Worm (Caenorhabditis elegans) whole organism, dauer: ENCODE results near the gene Y82E9BR.18.

ENCODE experiments used
- unc-62 ChIP-seq: sonication (generic microtip); optimal IDR thresholded peaks from 2 replicates; lab custom pipeline; 2017; ENCODE audit warnings: missing biosample characterization, missing genetic modification reagents, missing genetic modification characterization

The Y82E9BR.18 gene

DNA sequence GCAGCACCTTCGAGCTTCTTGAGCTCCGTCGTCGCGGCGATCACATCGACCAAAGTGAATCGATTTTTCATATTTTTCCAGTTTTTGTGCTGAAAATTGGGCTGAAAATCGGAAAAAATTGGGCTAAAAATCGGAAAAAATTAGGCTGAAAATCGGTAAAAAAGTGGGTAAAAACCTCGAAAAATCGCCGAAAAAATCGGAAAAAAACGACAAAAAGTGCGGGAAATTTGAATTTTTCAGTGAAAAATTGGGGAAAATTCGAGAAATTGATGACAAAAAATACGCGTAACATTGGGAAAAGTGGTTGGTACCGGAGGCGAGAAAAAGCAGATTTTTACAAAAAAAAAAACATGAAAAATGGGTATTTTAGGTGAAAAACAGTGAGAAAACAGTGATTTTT is at the start of gene Y82E9BR.18:
Y82E9BR.18 (minus strand) TSS at position 101 of the 400 bp plus-strand sequence.
- TF ChIP-seq unc-62 (GFP tag; lab: Kevin White, UChicago), result no peak

DNA sequence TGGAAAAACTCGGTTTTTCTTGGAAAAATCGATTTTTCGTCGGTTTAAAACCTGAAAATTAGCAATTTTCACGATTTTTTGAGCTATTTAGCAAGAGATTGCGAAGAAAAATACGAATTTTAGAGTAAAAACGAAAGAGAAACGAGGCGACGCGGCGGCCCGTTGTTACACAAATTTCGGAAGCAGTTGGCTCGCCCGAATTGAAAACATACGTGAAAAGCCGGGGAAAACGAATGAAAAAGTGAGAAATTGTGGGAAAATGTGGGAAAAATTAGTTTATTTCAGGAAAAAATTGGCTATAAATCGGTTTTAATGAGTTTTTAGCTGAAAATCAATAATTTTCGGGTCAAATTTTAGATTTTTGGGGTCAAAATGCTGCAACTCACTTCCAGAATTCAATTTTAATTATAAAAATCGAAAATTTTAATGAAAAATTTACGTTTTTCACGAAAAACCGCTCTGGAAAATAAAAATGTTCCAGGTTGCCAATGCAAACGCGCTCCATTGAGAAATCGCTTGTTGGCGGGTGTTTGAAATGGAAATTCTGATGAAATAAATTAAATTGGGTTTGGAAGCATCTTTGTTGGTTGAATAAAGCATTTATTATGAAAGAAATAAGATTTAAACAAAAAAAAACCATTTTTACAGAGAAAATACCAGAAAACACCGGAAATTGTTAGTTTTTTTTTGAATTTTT is 49.6 kb upstream of the Y82E9BR.18 start, which contains the start of gene snf-6:
snf-6 (minus strand) TSS at position 51 of the 697 bp plus-strand sequence.
- TF ChIP-seq unc-62 (GFP tag; lab: Kevin White, UChicago), result no peak

- TF ChIP-seq unc-62 (GFP tag; lab: Kevin White, UChicago), result no peak
Observed at ce11 chrIII:1528423-1528822, 45.1 kb upstream of the Y82E9BR.18 start.

ce11 chrIII:1519906-1520305 is 36.6 kb upstream of the Y82E9BR.18 start:
- TF ChIP-seq unc-62 (GFP tag; lab: Kevin White, UChicago), result no peak

DNA sequence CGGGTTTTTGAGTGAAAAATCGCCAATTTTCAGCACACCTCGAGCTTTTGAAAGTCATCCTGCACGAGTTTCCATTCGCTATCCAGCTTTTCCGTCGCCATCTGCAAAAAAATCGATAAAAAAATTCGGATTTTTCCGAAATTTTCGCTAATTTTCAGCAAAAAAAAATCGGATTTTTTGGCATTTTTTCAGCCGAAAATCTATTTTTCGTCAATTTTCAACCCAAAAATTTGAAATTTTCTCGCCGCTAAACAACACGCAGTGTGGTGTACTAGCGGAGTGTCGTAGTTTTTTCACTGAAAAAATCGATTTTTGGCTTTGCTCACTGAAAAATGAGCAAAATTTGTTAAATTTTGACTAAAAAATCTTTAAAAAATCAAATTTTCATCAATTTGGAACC is 34.6 kb upstream of the Y82E9BR.18 start, which contains the start of gene tmem-120:
tmem-120 (minus strand) TSS at position 101 of the 400 bp plus-strand sequence.
- no peak for TF ChIP-seq unc-62 (GFP tag; lab: Kevin White, UChicago)

DNA sequence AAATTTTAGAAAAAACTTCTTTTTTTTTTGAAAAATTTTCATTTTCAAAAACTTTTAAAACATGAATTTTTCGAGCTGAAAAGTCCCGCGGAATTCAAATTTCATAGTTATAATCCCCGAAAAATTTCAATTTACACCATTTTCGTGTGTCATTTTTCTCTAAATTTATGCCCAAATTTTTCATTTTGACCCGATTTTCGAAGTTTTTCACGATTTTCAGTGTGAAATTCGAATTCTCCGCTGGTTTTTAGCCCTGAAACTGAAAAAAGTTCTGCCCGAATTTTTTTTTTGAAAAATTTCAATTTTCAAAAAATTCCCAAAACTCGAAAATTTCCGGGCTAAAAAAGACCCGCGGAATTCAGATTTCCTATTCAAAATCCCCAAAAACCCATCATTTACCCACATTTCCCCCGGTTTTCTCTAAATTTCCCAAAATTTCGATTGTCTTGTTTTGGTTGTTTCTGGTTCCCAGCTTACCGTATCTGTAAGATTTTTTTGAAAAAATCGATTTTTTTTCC is 25.5 kb upstream of the Y82E9BR.18 start:
- no peak for TF ChIP-seq unc-62 (GFP tag; lab: Kevin White, UChicago)

- no peak for TF ChIP-seq unc-62 (GFP tag; lab: Kevin White, UChicago)
Observed at ce11 chrIII:1508244-1508643, 24.9 kb upstream of the Y82E9BR.18 start.

- no peak for TF ChIP-seq unc-62 (GFP tag; lab: Kevin White, UChicago)
Observed at ce11 chrIII:1495863-1496445, 12.6 kb upstream of the Y82E9BR.18 start, which contains the start of the genes ave-1 and M01G5.1. ave-1 (minus strand) TSS chrIII:1495975. M01G5.1 (plus strand) TSS chrIII:1496401.

DNA sequence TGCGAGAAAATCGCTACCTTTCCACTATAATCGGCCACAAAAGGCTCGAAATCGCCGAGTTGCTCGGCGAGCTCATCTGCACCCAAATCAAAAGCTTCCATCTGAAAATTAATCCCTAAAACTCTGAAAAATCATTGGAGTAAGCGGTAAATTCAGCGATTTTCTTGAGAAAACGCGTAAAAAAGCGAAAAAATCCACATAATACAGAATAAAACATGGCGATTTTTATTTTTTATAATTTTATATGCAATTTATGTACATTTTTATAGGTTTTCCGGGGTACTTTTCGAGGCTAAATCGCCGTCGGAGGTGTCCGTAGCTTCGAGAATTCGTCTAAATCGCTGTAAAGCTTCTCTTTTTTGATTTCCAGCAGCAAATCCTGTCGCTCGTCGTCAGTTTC is 11.9 kb upstream of the Y82E9BR.18 start, which contains the start of gene Y82E9BR.19:
Y82E9BR.19 (minus strand) TSS at position 101 of the 400 bp plus-strand sequence.
- TF ChIP-seq unc-62 (GFP tag; lab: Kevin White, UChicago), result no peak

DNA sequence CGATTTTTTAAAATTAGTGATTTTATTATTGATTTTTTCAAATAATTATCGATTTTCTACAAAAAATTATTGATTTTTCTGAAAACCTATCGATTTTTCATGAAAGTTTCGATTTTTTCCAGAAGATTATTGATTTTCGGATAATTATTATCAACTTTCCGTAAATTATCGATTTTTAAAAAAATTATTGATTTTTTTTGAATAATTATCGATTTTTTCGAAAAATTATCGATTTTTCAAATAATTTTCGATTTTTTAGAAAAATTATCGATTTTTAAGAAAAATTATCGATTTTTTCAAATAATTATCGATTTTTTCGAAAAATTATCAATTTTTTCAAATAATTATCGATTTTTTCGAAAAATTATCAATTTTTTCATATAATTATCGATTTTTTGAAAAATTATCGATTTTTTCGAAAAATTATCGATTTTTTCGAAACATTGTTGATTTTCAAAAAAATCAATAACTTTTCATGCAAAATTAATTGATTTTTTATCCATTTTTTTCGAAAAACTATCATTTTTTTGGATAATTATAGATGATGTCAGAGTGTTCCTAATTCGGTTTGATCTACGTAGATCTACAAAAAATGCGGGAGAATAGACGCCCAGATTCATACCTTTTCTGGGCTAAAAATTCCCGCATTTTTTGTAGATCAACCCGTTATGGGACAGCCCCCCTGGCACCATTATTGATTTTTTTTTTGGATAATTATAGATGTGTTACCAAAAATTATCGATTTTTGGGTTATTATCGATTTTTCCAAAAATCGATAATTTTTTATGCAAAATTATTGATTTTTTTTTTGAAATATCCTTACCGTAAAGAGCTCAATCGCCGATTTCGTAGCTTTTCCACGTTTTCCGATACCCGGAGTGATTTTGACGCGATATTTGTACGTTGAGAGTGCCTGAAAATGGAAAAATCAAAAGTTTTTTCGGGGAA is 14.7 kb downstream of the Y82E9BR.18 start:
- no peak for TF ChIP-seq unc-62 (GFP tag; lab: Kevin White, UChicago)

DNA sequence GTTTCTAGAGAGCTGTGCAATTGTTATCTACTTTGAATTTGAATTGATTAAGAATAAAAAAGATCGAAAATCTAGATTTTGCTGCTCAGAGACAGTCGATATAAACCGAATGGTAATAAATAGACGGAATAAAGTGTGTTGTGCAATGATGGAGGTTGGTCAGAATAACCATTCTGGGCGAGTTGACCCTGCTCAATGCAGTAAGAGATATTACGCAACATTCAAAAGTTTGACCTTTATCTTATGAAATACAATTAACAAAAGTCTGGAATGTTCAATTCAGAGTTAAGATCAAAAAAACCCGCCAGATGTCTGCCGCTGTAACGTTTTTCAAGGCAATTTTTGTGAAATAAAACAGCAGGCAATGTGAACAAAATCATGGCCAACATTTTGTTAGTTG is 26.4 kb downstream of the Y82E9BR.18 start:
- TF ChIP-seq unc-62 (GFP tag; lab: Kevin White, UChicago), result no peak

- TF ChIP-seq unc-62 (GFP tag; lab: Kevin White, UChicago), result no peak
Observed at ce11 chrIII:1455674-1456073, 27.6 kb downstream of the Y82E9BR.18 start, which contains the start of gene Y82E9BR.17. Y82E9BR.17 (minus strand) TSS chrIII:1455774.

ce11 chrIII:1446747-1447146 is 36.6 kb downstream of the Y82E9BR.18 start:
- TF ChIP-seq unc-62 (GFP tag; lab: Kevin White, UChicago), result no peak

- TF ChIP-seq unc-62 (GFP tag; lab: Kevin White, UChicago), result no peak
Observed at ce11 chrIII:1439609-1440008, 43.7 kb downstream of the Y82E9BR.18 start.

DNA sequence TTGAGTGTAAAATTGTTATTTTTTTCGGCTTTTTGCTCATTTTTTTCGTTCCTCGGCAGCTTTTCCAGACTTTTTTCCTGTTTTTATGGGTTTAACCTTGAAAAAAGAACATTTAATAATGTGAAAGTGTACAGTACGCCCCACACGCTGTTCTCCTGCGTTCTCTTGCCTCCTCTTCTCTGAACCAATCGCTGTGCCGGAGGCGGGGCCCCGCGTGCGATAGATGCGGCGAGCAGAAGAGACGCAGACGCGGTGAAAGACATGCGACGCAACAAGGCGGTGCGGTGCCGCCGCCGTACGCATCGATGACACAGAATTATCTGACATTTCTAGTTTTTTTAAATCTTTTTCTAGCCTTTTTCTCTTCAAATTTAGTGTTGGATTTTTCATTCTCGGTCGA is 46.6 kb downstream of the Y82E9BR.18 start:
- TF ChIP-seq unc-62 (GFP tag; lab: Kevin White, UChicago), result no peak
